Worm (Caenorhabditis elegans): Measurements from ENCODE around the gene F53A2.1.

The F53A2.1 gene

DNA sequence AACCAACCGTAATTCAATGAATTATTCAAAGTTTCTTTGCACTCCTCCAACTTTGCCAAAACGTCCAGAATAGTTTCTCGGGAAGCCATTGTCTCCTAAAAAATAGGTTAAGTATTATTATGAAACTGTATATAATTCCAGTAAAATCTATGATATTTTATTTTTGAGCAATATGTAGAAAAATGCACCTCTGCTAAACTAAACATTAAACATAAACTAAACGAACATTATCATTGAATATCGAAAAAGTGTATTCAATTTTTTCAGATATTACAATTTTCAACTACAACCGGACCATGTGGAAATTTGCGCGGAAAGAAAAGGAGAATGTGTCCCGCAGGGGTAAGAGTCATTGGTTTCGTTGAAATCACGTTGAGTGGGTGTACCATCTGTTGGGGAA, 15.0 kb upstream of the F53A2.1 start, which contains the start of gene F53A2.3:
Gene F53A2.3, minus strand, starts transcription at position 101 of the 400 bp plus-strand sequence.
- no peak for TF ChIP-seq fkh-6 (tag; optimal IDR thresholded peaks at IDR 0.05)
- TF ChIP-seq nhr-232 (tag; optimal IDR thresholded peaks at IDR 0.05): no peak
- TF ChIP-seq pax-1 (tag; optimal IDR thresholded peaks at IDR 0.05): no peak
- TF ChIP-seq ceh-22 (tag; optimal IDR thresholded peaks at IDR 0.05): no peak
- no peak for TF ChIP-seq unc-55 (GFP tag; optimal IDR thresholded peaks at IDR 0.05)
- no peak for TF ChIP-seq pag-3 (tag; optimal IDR thresholded peaks at IDR 0.05; ENCODE audit: borderline replicate concordance)
- TF ChIP-seq nhr-11 (tag; optimal IDR thresholded peaks at IDR 0.05): no peak
- no peak for TF ChIP-seq Y22D7AL.16 (tag; optimal IDR thresholded peaks at IDR 0.05)

DNA sequence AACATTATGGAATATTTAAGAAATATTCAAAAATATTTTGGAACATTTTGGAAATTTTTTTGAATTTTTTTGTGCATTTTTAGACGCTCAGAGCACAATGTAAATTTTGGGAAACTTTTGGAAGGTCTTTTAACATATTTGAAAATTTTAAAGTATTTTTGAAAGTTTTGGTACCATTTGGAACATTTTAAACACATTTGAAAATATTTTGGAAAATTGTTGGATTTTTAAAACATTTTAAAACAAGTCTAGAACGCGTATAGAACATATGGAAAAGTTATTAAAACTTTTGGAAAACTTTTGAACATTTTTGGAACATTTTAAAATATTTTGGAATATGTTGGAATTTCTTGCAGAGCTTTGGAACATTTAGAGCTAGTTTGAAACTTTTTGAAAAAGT, 9.1 kb upstream of the F53A2.1 start, which contains the start of gene sdz-20:
Gene sdz-20, plus strand, starts transcription at position 301 of the 400 bp plus-strand sequence.
- TF ChIP-seq lin-11 (tag; optimal IDR thresholded peaks at IDR 0.05) (no peak), syd-9 (tag; optimal IDR thresholded peaks at IDR 0.05) (no peak), ttx-3 (tag; optimal IDR thresholded peaks at IDR 0.05) (no peak), K09A11.1 (tag; optimal IDR thresholded peaks at IDR 0.05; ENCODE audit: insufficient read depth) (no peak), tbx-7 (tag; optimal IDR thresholded peaks at IDR 0.05) (no peak), sox-2 (GFP tag; IDR thresholded peaks at IDR 0.05) (no peak), elt-2 (tag; optimal IDR thresholded peaks at IDR 0.05) (no peak), unc-86 (tag; optimal IDR thresholded peaks at IDR 0.05) (no peak), lim-6 (tag; optimal IDR thresholded peaks at IDR 0.05) (no peak), ceh-22 (tag; optimal IDR thresholded peaks at IDR 0.05) (no peak), C08G9.2 (tag; optimal IDR thresholded peaks at IDR 0.05) (no peak), ceh-48 (tag; optimal IDR thresholded peaks at IDR 0.05) (no peak), pros-1 (tag; optimal IDR thresholded peaks at IDR 0.05) (no peak), ceh-45 (GFP tag; IDR thresholded peaks at IDR 0.05) (no peak), C38D4.7 (GFP tag; optimal IDR thresholded peaks at IDR 0.05) (no peak), pqm-1 (tag; optimal IDR thresholded peaks at IDR 0.05) (no peak), nfya-1 (tag; optimal IDR thresholded peaks at IDR 0.05) (no peak), unc-3 (GFP tag; conservative IDR thresholded peaks at IDR 0.05) (no peak), unc-3 (tag; optimal IDR thresholded peaks at IDR 0.05) (no peak)

DNA sequence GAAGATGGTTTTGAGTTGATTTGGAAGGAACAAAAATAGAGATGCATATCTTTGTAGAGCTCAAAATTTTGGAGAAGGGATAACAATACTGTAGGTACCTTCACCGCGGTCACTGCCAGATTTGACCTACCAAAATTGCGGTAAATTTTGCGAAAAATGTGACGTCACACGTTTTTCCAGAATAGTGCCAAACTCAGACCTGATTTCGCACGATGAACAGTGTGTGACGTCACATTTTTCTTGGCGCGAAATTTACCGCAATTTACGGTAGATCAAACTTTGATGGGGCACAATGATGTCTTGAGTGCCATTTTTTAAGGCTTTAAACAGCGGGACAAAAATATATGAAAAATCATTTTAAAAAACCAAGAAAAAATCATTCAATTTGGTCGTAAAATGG, 4.3 kb upstream of the F53A2.1 start:
- TF ChIP-seq ttx-3 (tag; optimal IDR thresholded peaks at IDR 0.05) (no peak), madf-2 (tag; optimal IDR thresholded peaks at IDR 0.05) (no peak), fax-1 (tag; optimal IDR thresholded peaks at IDR 0.05) (no peak), T23F11.4 (GFP tag; optimal IDR thresholded peaks at IDR 0.05) (no peak), hlh-30 (tag; optimal IDR thresholded peaks at IDR 0.05; ENCODE audit: insufficient read depth) (no peak), fkh-10 (GFP tag; optimal IDR thresholded peaks at IDR 0.05) (no peak), ceh-31 (tag; optimal IDR thresholded peaks at IDR 0.05) (no peak), eyg-1 (tag; optimal IDR thresholded peaks at IDR 0.05) (no peak), ama-1 (optimal IDR thresholded peaks at IDR 0.05) (no peak), F13H6.1 (tag; optimal IDR thresholded peaks at IDR 0.05) (no peak), ceh-22 (tag; optimal IDR thresholded peaks at IDR 0.05) (no peak)

DNA sequence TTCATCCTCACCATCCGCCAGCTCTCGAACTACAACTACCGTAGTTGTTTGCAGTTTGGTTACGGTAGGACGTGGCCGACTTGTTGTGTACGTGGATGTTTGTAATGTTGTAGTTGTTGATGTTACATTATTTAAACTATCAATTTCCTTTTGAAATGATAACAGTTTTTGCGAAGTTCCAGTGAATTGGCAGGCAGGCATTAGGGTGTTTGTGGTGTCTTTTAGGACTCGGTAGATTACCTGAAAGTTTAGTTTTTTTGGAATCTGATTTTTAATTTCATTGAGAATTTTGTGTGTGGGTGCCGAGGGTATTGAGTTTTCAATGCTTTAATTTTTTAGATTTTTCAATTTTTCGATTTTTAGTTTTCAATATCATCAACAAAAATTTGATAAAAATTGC, 2.1 kb downstream of the F53A2.1 start, which contains the start of gene F53A2.11:
Gene F53A2.11, minus strand, starts transcription at position 101 of the 400 bp plus-strand sequence.
- no peak for TF ChIP-seq nhr-232 (tag; optimal IDR thresholded peaks at IDR 0.05)
- TF ChIP-seq ceh-6 (GFP tag; optimal IDR thresholded peaks at IDR 0.05): no peak
- TF ChIP-seq fkh-6 (tag; optimal IDR thresholded peaks at IDR 0.05): no peak
- no peak for TF ChIP-seq ceh-45 (GFP tag; IDR thresholded peaks at IDR 0.05)
- no peak for TF ChIP-seq pag-3 (tag; optimal IDR thresholded peaks at IDR 0.05; ENCODE audit: borderline replicate concordance)
